Fruit fly (Drosophila melanogaster): ENCODE data around the gene sl.

- no peak for TF ChIP-seq Hr4 (GFP tag; optimal IDR thresholded peaks at IDR 0.05)
- TF ChIP-seq CG6854 (GFP tag; optimal IDR thresholded peaks at IDR 0.05), result no peak
- TF ChIP-seq CG8119 (GFP tag; IDR thresholded peaks at IDR 0.05), result no peak
- TF ChIP-seq Eip78C (GFP tag), result no peak
Observed at dm6 chrX:16404803-16405202, 54.7 kb downstream of the sl start, which contains the start of gene CG9981.

Data from whole organism, prepupa.